Fruit fly (Drosophila melanogaster): ENCODE results near the gene CG6769.

The CG6769 gene

dm6 chrX:17860711-17861110 lies at the start of gene CG6769, which contains the start of gene Arp8:
Gene CG6769, plus strand, starts transcription at chrX:17861002.
Gene Arp8, minus strand, starts transcription at chrX:17860800.
- no peak for TF ChIP-seq Dif (GFP tag; optimal IDR thresholded peaks at IDR 0.05; ENCODE audit: partially characterized antibody)
- TF ChIP-seq OdsH (GFP tag; optimal IDR thresholded peaks at IDR 0.05), result peak; percentile 15
- no peak for TF ChIP-seq sage (GFP tag; optimal IDR thresholded peaks at IDR 0.05)
- TF ChIP-seq foxo (GFP tag; optimal IDR thresholded peaks at IDR 0.05), result peak in 1 of 2 experiments; percentile 39
- peak; percentile 15 for TF ChIP-seq woc (GFP tag; optimal IDR thresholded peaks at IDR 0.05)
- TF ChIP-seq Rel (GFP tag; optimal IDR thresholded peaks at IDR 0.05), result no peak
- TF ChIP-seq Rel (tag; optimal IDR thresholded peaks at IDR 0.05), result peak; percentile 25
- TF ChIP-seq brk (GFP tag; optimal IDR thresholded peaks at IDR 0.05), result no peak
- peak; percentile 48 for TF ChIP-seq HLH106 (tag; optimal IDR thresholded peaks at IDR 0.05)
- TF ChIP-seq Vsx2 (GFP tag; optimal IDR thresholded peaks at IDR 0.05; ENCODE audit: partially characterized antibody), result no peak
- TF ChIP-seq pan (optimal IDR thresholded peaks at IDR 0.05), result no peak
- peak; percentile 32 for TF ChIP-seq rgr (GFP tag; optimal IDR thresholded peaks at IDR 0.05)
- TF ChIP-seq ey (GFP tag; optimal IDR thresholded peaks at IDR 0.05), result peak; percentile 27
- TF ChIP-seq CrebA (GFP tag; optimal IDR thresholded peaks at IDR 0.05; ENCODE audit: borderline replicate concordance), result no peak
- TF ChIP-seq CG9705 (GFP tag; optimal IDR thresholded peaks at IDR 0.05), result no peak
- TF ChIP-seq Sp1 (GFP tag; optimal IDR thresholded peaks at IDR 0.05), result peak; percentile 34
- TF ChIP-seq Hnf4 (GFP tag; optimal IDR thresholded peaks at IDR 0.05), result peak; percentile 28
- no peak for TF ChIP-seq jim (GFP tag; optimal IDR thresholded peaks at IDR 0.05)
- peak; percentile 10 for TF ChIP-seq fru (GFP tag; optimal IDR thresholded peaks at IDR 0.05)
- TF ChIP-seq lola (GFP tag; optimal IDR thresholded peaks at IDR 0.05), result no peak
- TF ChIP-seq CG32264 (GFP tag; optimal IDR thresholded peaks at IDR 0.05), result no peak
- TF ChIP-seq h (GFP tag; optimal IDR thresholded peaks at IDR 0.05), result peak; percentile 48
- peak; percentile 0 for TF ChIP-seq Myc (optimal IDR thresholded peaks at IDR 0.05)

dm6 chrX:17812193-17812592 lies 48.6 kb upstream of the CG6769 start:
- TF ChIP-seq Dif (GFP tag; optimal IDR thresholded peaks at IDR 0.05; ENCODE audit: partially characterized antibody) (no peak), rgr (GFP tag; optimal IDR thresholded peaks at IDR 0.05) (no peak), jim (GFP tag; optimal IDR thresholded peaks at IDR 0.05) (no peak), brk (GFP tag; optimal IDR thresholded peaks at IDR 0.05) (no peak), Rel (GFP tag; optimal IDR thresholded peaks at IDR 0.05) (no peak), Rel (tag; optimal IDR thresholded peaks at IDR 0.05) (no peak), lola (GFP tag; optimal IDR thresholded peaks at IDR 0.05) (no peak), N (GFP tag; optimal IDR thresholded peaks at IDR 0.05) (no peak), psq (GFP tag; optimal IDR thresholded peaks at IDR 0.05) (no peak), sage (GFP tag; optimal IDR thresholded peaks at IDR 0.05) (no peak), foxo (GFP tag; optimal IDR thresholded peaks at IDR 0.05) (no peak), CG32264 (GFP tag; optimal IDR thresholded peaks at IDR 0.05) (no peak), br (GFP tag; optimal IDR thresholded peaks at IDR 0.05) (no peak), GATAd (GFP tag; optimal IDR thresholded peaks at IDR 0.05) (no peak)

DNA sequence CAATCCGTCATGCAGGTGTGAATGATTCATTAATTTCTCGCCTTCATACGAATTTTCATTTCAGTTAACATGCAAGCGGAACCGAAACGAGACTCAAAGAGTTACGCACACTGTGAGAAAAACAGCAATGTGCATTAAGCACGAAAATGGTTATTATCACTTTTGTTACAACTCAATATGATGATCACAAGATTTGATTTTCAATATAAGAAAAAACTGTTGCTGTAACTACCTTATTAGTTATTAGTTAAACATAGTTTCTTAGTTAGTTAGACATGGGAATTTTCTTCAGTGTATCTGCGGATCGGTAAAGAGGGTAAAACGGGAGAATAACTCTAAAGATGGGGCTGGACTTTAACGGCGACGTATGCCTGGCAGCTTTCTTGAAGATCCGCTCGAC lies 46.0 kb upstream of the CG6769 start:
- TF ChIP-seq Sp1 (GFP tag; optimal IDR thresholded peaks at IDR 0.05), result peak; percentile 71
- TF ChIP-seq sv (GFP tag; optimal IDR thresholded peaks at IDR 0.05), result no peak
- no peak for TF ChIP-seq Dif (GFP tag; optimal IDR thresholded peaks at IDR 0.05; ENCODE audit: partially characterized antibody)
- TF ChIP-seq dmrt93B (GFP tag; optimal IDR thresholded peaks at IDR 0.05), result peak; percentile 37
- no peak for TF ChIP-seq Hr78 (GFP tag; optimal IDR thresholded peaks at IDR 0.05)
- TF ChIP-seq Hnf4 (GFP tag; optimal IDR thresholded peaks at IDR 0.05), result peak; percentile 72
- peak; percentile 68 for TF ChIP-seq HLH106 (tag; optimal IDR thresholded peaks at IDR 0.05)
- TF ChIP-seq woc (GFP tag; optimal IDR thresholded peaks at IDR 0.05), result peak; percentile 33
- peak; percentile 85 for TF ChIP-seq OdsH (GFP tag; optimal IDR thresholded peaks at IDR 0.05)
- peak in 1 of 2 experiments; percentile 66 for TF ChIP-seq foxo (GFP tag; optimal IDR thresholded peaks at IDR 0.05)
- peak; percentile 59 for TF ChIP-seq brk (GFP tag; optimal IDR thresholded peaks at IDR 0.05)
- no peak for TF ChIP-seq dl (GFP tag; optimal IDR thresholded peaks at IDR 0.05; ENCODE audit: insufficient read depth in 1 of 2, partially characterized antibody in 2 of 2)
- TF ChIP-seq Dfd (GFP tag; optimal IDR thresholded peaks at IDR 0.05), result no peak
- TF ChIP-seq psq (GFP tag; optimal IDR thresholded peaks at IDR 0.05), result peak; percentile 50
- TF ChIP-seq fru (GFP tag; optimal IDR thresholded peaks at IDR 0.05), result peak; percentile 68
- TF ChIP-seq h (GFP tag; optimal IDR thresholded peaks at IDR 0.05), result peak; percentile 70
- TF ChIP-seq N (GFP tag; optimal IDR thresholded peaks at IDR 0.05), result no peak
- TF ChIP-seq br (GFP tag; optimal IDR thresholded peaks at IDR 0.05), result peak; percentile 62
- peak; percentile 72 for TF ChIP-seq ey (GFP tag; optimal IDR thresholded peaks at IDR 0.05)
- TF ChIP-seq CrebA (GFP tag; optimal IDR thresholded peaks at IDR 0.05; ENCODE audit: borderline replicate concordance), result no peak
- TF ChIP-seq Mio (GFP tag; optimal IDR thresholded peaks at IDR 0.05), result no peak
- TF ChIP-seq Rel (GFP tag; optimal IDR thresholded peaks at IDR 0.05), result no peak
- TF ChIP-seq Rel (tag; optimal IDR thresholded peaks at IDR 0.05), result no peak
- TF ChIP-seq pan (optimal IDR thresholded peaks at IDR 0.05), result no peak
- TF ChIP-seq Jra (GFP tag; optimal IDR thresholded peaks at IDR 0.05), result peak; percentile 57
- TF ChIP-seq Vsx2 (GFP tag; optimal IDR thresholded peaks at IDR 0.05; ENCODE audit: partially characterized antibody), result no peak
- TF ChIP-seq rgr (GFP tag; optimal IDR thresholded peaks at IDR 0.05), result peak; percentile 65
- no peak for TF ChIP-seq dsf (GFP tag; optimal IDR thresholded peaks at IDR 0.05; ENCODE audit: borderline replicate concordance)
- no peak for TF ChIP-seq Hr83 (GFP tag; optimal IDR thresholded peaks at IDR 0.05; ENCODE audit: poor library complexity, severe bottlenecking)

Data from whole organism, wandering third instar larva.